Fruit fly (Drosophila melanogaster) whole organism, embryonic: Measurements from ENCODE around the gene Kmn1.

ENCODE experiments used
- Bteb2 ChIP-seq: fragments of 200-800 bp; sonication (Bioruptor generic); optimal IDR thresholded peaks from 2 replicates; lab custom pipeline; 2016; ENCODE audit warnings: missing biosample characterization, missing genetic modification characterization
- CG1024 ChIP-seq: fragments of 200-800 bp; sonication (Bioruptor generic); IDR thresholded peaks from 2 replicates; pipeline ENCODE4 v1.3.6; 2022; ENCODE audit warnings: missing biosample characterization, missing genetic modification characterization
- CG10543 ChIP-seq: fragments of 200-800 bp; sonication (Bioruptor generic); optimal IDR thresholded peaks from 3 replicates; lab custom pipeline; 2017; ENCODE audit warnings: missing biosample characterization, mild to moderate bottlenecking, missing genetic modification characterization, moderate library complexity
- CG11247 ChIP-seq: fragments of 200-800 bp; sonication (Bioruptor generic); IDR thresholded peaks from 2 replicates; pipeline ENCODE4 v1.3.6; 2022; ENCODE audit warnings: missing biosample characterization, missing genetic modification characterization
- CG13123 ChIP-seq: fragments of 200-800 bp; sonication (Bioruptor generic); optimal IDR thresholded peaks from 2 replicates; lab custom pipeline; 2016; ENCODE audit warnings: missing biosample characterization, missing genetic modification characterization
- CG15269 ChIP-seq: fragments of 200-800 bp; sonication (Bioruptor generic); optimal IDR thresholded peaks from 2 replicates; lab custom pipeline; 2018; ENCODE audit warnings: missing biosample characterization, mild to moderate bottlenecking, missing genetic modification characterization, moderate library complexity
- CG1792 ChIP-seq: fragments of 200-800 bp; sonication (Bioruptor generic); optimal IDR thresholded peaks from 2 replicates; lab custom pipeline; 2016; ENCODE audit warnings: missing biosample characterization, missing genetic modification characterization
- CG1832 ChIP-seq: fragments of 200-800 bp; sonication (Bioruptor generic); optimal IDR thresholded peaks from 2 replicates; lab custom pipeline; 2017; ENCODE audit warnings: missing biosample characterization, mild to moderate bottlenecking, missing genetic modification characterization, inconsistent platforms
- CG30020 ChIP-seq: fragments of 200-800 bp; optimal IDR thresholded peaks from 2 replicates; lab custom pipeline; 2019; ENCODE audit warnings: missing biosample characterization, mild to moderate bottlenecking, missing genetic modification characterization, moderate library complexity
- CG3407 ChIP-seq: fragments of 200-800 bp; sonication (Bioruptor generic); optimal IDR thresholded peaks from 2 replicates; lab custom pipeline; 2018; ENCODE audit warnings: missing biosample characterization, mild to moderate bottlenecking, missing genetic modification characterization
- CG4282 ChIP-seq: fragments of 200-800 bp; sonication (Bioruptor generic); optimal IDR thresholded peaks from 2 replicates; lab custom pipeline; 2016; ENCODE audit warnings: missing biosample characterization, missing genetic modification characterization
- CG4617 ChIP-seq: fragments of 200-800 bp; sonication (Bioruptor generic); optimal IDR thresholded peaks from 3 replicates; lab custom pipeline; 2016; ENCODE audit warnings: missing biosample characterization, missing genetic modification characterization, borderline replicate concordance
- CG6791 ChIP-seq: fragments of 200-800 bp; sonication (Bioruptor generic); IDR thresholded peaks from 3 replicates; pipeline ENCODE4 v1.3.6; 2022; ENCODE audit warnings: missing biosample characterization, missing genetic modification characterization; ENCODE audit not compliant: partially characterized antibody
- CG7839 ChIP-seq: fragments of 200-800 bp; sonication (Bioruptor generic); optimal IDR thresholded peaks from 3 replicates; lab custom pipeline; 2018; ENCODE audit warnings: missing biosample characterization, mild to moderate bottlenecking, missing genetic modification characterization, moderate library complexity
- CG9932 ChIP-seq: fragments of 200-800 bp; sonication (Bioruptor generic); IDR thresholded peaks from 2 replicates; pipeline ENCODE4 v1.3.6; 2022; ENCODE audit warnings: missing biosample characterization, missing genetic modification characterization
- CTCF ChIP-seq: fragments of 200-800 bp; sonication (Bioruptor generic); optimal IDR thresholded peaks from 2 replicates; lab custom pipeline; 2017; ENCODE audit warnings: missing biosample characterization, mild to moderate bottlenecking, missing genetic modification characterization, moderate library complexity
- CoRest ChIP-seq: fragments of 200-800 bp; sonication (Bioruptor generic); optimal IDR thresholded peaks from 3 replicates; lab custom pipeline; 2018; ENCODE audit warnings: missing biosample characterization, mild to moderate bottlenecking, missing genetic modification characterization, moderate library complexity
- D19B ChIP-seq: fragments of 200-800 bp; sonication (Bioruptor generic); optimal IDR thresholded peaks from 2 replicates; lab custom pipeline; 2017; ENCODE audit warnings: missing biosample characterization, mild to moderate bottlenecking, missing genetic modification characterization
- Dbx ChIP-seq: fragments of 200-800 bp; sonication (Bioruptor generic); IDR thresholded peaks from 3 replicates; pipeline ENCODE4 v1.3.6; 2022; ENCODE audit warnings: missing biosample characterization, missing genetic modification characterization
- Dip2 ChIP-seq: fragments of 200-800 bp; sonication (Bioruptor generic); IDR thresholded peaks from 2 replicates; pipeline ENCODE4 v1.3.6; 2022; ENCODE audit warnings: missing biosample characterization, missing genetic modification characterization
- Dp ChIP-seq: fragments of 200-800 bp; sonication (Bioruptor generic); optimal IDR thresholded peaks from 2 replicates; lab custom pipeline; 2018; ENCODE audit warnings: missing biosample characterization, mild to moderate bottlenecking, missing genetic modification characterization, moderate library complexity
- Elba2 ChIP-seq: fragments of 200-800 bp; sonication (Bioruptor generic); optimal IDR thresholded peaks from 3 replicates; lab custom pipeline; 2016; ENCODE audit warnings: missing biosample characterization, missing genetic modification characterization
- Ets97D ChIP-seq: fragments of 200-800 bp; sonication (Bioruptor generic); optimal IDR thresholded peaks from 3 replicates; lab custom pipeline; 2016; ENCODE audit warnings: missing biosample characterization, missing genetic modification characterization
- Fer3 ChIP-seq: fragments of 200-800 bp; sonication (Bioruptor generic); optimal IDR thresholded peaks from 2 replicates; lab custom pipeline; 2018; ENCODE audit warnings: missing biosample characterization, mild to moderate bottlenecking, missing genetic modification characterization, moderate library complexity
- H15 ChIP-seq: fragments of 200-800 bp; sonication (Bioruptor generic); IDR thresholded peaks from 3 replicates; pipeline ENCODE4 v1.3.6; 2022; ENCODE audit warnings: missing biosample characterization, missing genetic modification characterization
- HmgZ ChIP-seq: fragments of 200-800 bp; sonication (Bioruptor generic); optimal IDR thresholded peaks from 2 replicates; lab custom pipeline; 2018; ENCODE audit warnings: missing biosample characterization, mild to moderate bottlenecking, missing genetic modification characterization
- Lim3 ChIP-seq: fragments of 200-800 bp; sonication (Bioruptor generic); IDR thresholded peaks from 2 replicates; pipeline ENCODE4 v1.3.6; 2022; ENCODE audit warnings: missing biosample characterization, missing genetic modification characterization
- MESR4 ChIP-seq: fragments of 200-800 bp; sonication (Bioruptor generic); optimal IDR thresholded peaks from 2 replicates; lab custom pipeline; 2018; ENCODE audit warnings: missing biosample characterization, mild to moderate bottlenecking, missing genetic modification characterization, moderate library complexity
- Neu2 ChIP-seq: fragments of 200-800 bp; sonication (Bioruptor generic); optimal IDR thresholded peaks from 3 replicates; lab custom pipeline; 2016; ENCODE audit warnings: missing biosample characterization, missing genetic modification characterization, borderline replicate concordance
- Optix ChIP-seq: fragments of 200-800 bp; sonication (Bioruptor generic); IDR thresholded peaks from 3 replicates; pipeline ENCODE4 v1.3.6; 2022; ENCODE audit warnings: missing biosample characterization, missing genetic modification characterization
- PHDP ChIP-seq: fragments of 200-800 bp; sonication (Bioruptor generic); optimal IDR thresholded peaks from 3 replicates; lab custom pipeline; 2018; ENCODE audit warnings: missing biosample characterization, mild to moderate bottlenecking, missing genetic modification characterization, moderate library complexity
- Ptx1 ChIP-seq: fragments of 200-800 bp; sonication (Bioruptor generic); IDR thresholded peaks from 2 replicates; pipeline ENCODE4 v1.3.6; 2022; ENCODE audit warnings: missing biosample characterization, missing genetic modification characterization
- Rfx ChIP-seq: fragments of 200-800 bp; sonication (Bioruptor generic); IDR thresholded peaks from 2 replicates; pipeline ENCODE4 v1.3.6; 2022; ENCODE audit warnings: missing biosample characterization, missing genetic modification characterization
- Sin3A ChIP-seq: fragments of >200 bp; optimal IDR thresholded peaks from 2 replicates; lab custom pipeline; 2018
- Ssrp ChIP-seq: fragments of 200-800 bp; sonication (Bioruptor generic); optimal IDR thresholded peaks from 2 replicates; lab custom pipeline; 2018; ENCODE audit warnings: missing biosample characterization, mild to moderate bottlenecking, missing genetic modification characterization, moderate library complexity
- TFAM ChIP-seq: fragments of 200-800 bp; sonication (Bioruptor generic); optimal IDR thresholded peaks from 2 replicates; lab custom pipeline; 2017; ENCODE audit warnings: missing biosample characterization, missing genetic modification characterization, inconsistent platforms
- bbx ChIP-seq: fragments of 200-800 bp; sonication (Bioruptor generic); IDR thresholded peaks from 2 replicates; pipeline ENCODE4 v1.3.6; 2022; ENCODE audit warnings: missing biosample characterization, missing genetic modification characterization; ENCODE audit not compliant: partially characterized antibody
- bigmax ChIP-seq: fragments of 200-800 bp; sonication (Bioruptor generic); optimal IDR thresholded peaks from 2 replicates; lab custom pipeline; 2018; ENCODE audit warnings: missing biosample characterization, mild to moderate bottlenecking, missing genetic modification characterization
- cg ChIP-seq: fragments of 200-800 bp; sonication (Bioruptor generic); optimal IDR thresholded peaks from 3 replicates; lab custom pipeline; 2019; ENCODE audit warnings: missing biosample characterization, mild to moderate bottlenecking, missing genetic modification characterization, moderate library complexity
- exex ChIP-seq: fragments of 200-800 bp; sonication (Bioruptor generic); optimal IDR thresholded peaks from 4 replicates; lab custom pipeline; 2018; ENCODE audit warnings: missing biosample characterization, mild to moderate bottlenecking, missing genetic modification characterization, moderate library complexity
- gem ChIP-seq: fragments of 200-800 bp; sonication (Bioruptor generic); optimal IDR thresholded peaks from 2 replicates; lab custom pipeline; 2019; ENCODE audit warnings: missing biosample characterization, mild to moderate bottlenecking, missing genetic modification characterization, moderate library complexity
- gsb-n ChIP-seq: fragments of 200-800 bp; sonication (Bioruptor generic); optimal IDR thresholded peaks from 3 replicates; lab custom pipeline; 2018; ENCODE audit warnings: missing biosample characterization, mild to moderate bottlenecking, missing genetic modification characterization
- hbn ChIP-seq: fragments of 200-800 bp; sonication (Bioruptor generic); IDR thresholded peaks from 2 replicates; pipeline ENCODE4 v1.3.6; 2022; ENCODE audit warnings: missing biosample characterization, missing genetic modification characterization; ENCODE audit not compliant: partially characterized antibody
- hth ChIP-seq: fragments of >200 bp; optimal IDR thresholded peaks from 2 replicates; lab custom pipeline; 2017; ENCODE audit warnings: inconsistent platforms
- jigr1 ChIP-seq: fragments of 200-800 bp; sonication (Bioruptor generic); IDR thresholded peaks from 3 replicates; pipeline ENCODE4 v1.3.6; 2022; ENCODE audit warnings: missing biosample characterization, missing genetic modification characterization
- nmo ChIP-seq: fragments of 200-800 bp; sonication (Bioruptor generic); optimal IDR thresholded peaks from 2 replicates; lab custom pipeline; 2018; ENCODE audit warnings: missing biosample characterization, mild to moderate bottlenecking, missing genetic modification characterization, moderate library complexity
- odd ChIP-seq: fragments of 200-800 bp; sonication (Bioruptor generic); optimal IDR thresholded peaks from 2 replicates; lab custom pipeline; 2017; ENCODE audit warnings: missing biosample characterization, mild to moderate bottlenecking, missing genetic modification characterization
- onecut ChIP-seq: fragments of 200-800 bp; sonication (Bioruptor generic); IDR thresholded peaks from 2 replicates; pipeline ENCODE4 v1.3.6; 2022; ENCODE audit warnings: missing biosample characterization, missing genetic modification characterization
- org-1 ChIP-seq: fragments of 200-800 bp; sonication (Bioruptor generic); optimal IDR thresholded peaks from 2 replicates; lab custom pipeline; 2017; ENCODE audit warnings: missing biosample characterization, missing genetic modification characterization
- row ChIP-seq: fragments of 200-800 bp; sonication (Bioruptor generic); IDR thresholded peaks from 3 replicates; pipeline ENCODE4 v1.3.6; 2022; ENCODE audit warnings: missing biosample characterization, missing genetic modification characterization
- sd ChIP-seq: fragments of 200-800 bp; sonication (Bioruptor generic); optimal IDR thresholded peaks from 3 replicates; lab custom pipeline; 2018; ENCODE audit warnings: missing biosample characterization, mild to moderate bottlenecking, missing genetic modification characterization, moderate library complexity
- usp ChIP-seq: fragments of >200 bp; optimal IDR thresholded peaks from 2 replicates; lab custom pipeline; 2017; ENCODE audit warnings: missing biosample characterization, missing genetic modification characterization
- vfl ChIP-seq: fragments of 200-800 bp; sonication (Bioruptor generic); optimal IDR thresholded peaks from 2 replicates; lab custom pipeline; 2016; ENCODE audit warnings: missing biosample characterization, missing genetic modification characterization

Kmn1 gene

dm6 chrX:11578841-11579240 lies 6.6 kb upstream of the Kmn1 start (continued):
- TF ChIP-seq CG1792 (GFP tag; lab: Kevin White, UChicago) = no peak
- TF ChIP-seq CG7839 (tag; lab: Kevin White, UChicago) = no peak
- TF ChIP-seq Lim3 (GFP tag; lab: Robert Waterston, UW) = no peak
- no peak for TF ChIP-seq Dbx (GFP tag; lab: Robert Waterston, UW)
- TF ChIP-seq row (GFP tag; lab: Robert Waterston, UW) = peak; percentile 47; the same call in 2 of the 3 replicates
- no peak for TF ChIP-seq Elba2 (GFP tag; lab: Kevin White, UChicago)
- TF ChIP-seq Rfx = no peak
- no peak for TF ChIP-seq gem
- no peak for TF ChIP-seq CG9932 (GFP tag; lab: Robert Waterston, UW)
- TF ChIP-seq Sin3A (lab: Kevin White, UChicago) = no peak
- no peak for TF ChIP-seq jigr1
- TF ChIP-seq Bteb2 (GFP tag; lab: Kevin White, UChicago) = no peak
- peak; percentile 42 for TF ChIP-seq nmo (GFP tag; lab: Kevin White, UChicago)
- TF ChIP-seq CG10543 = no peak
- no peak for TF ChIP-seq cg
- TF ChIP-seq CoRest (tag; lab: Kevin White, UChicago) = peak; percentile 17
- TF ChIP-seq Ptx1 (GFP tag; lab: Robert Waterston, UW) = no peak
- no peak for TF ChIP-seq H15 (GFP tag; lab: Robert Waterston, UW)
- no peak for TF ChIP-seq vfl (GFP tag; lab: Kevin White, UChicago)
- TF ChIP-seq hbn (GFP tag; lab: Robert Waterston, UW) = peak; percentile 60
- TF ChIP-seq CG13123 (GFP tag; lab: Kevin White, UChicago) = no peak
- peak; percentile 43 for TF ChIP-seq Dp (GFP tag; lab: Kevin White, UChicago)
- TF ChIP-seq CG3407 (GFP tag; lab: Kevin White, UChicago) = no peak
- peak; percentile 7 for TF ChIP-seq CTCF
- peak; percentile 68 for TF ChIP-seq Ets97D
- TF ChIP-seq TFAM (GFP tag; lab: Kevin White, UChicago) = no peak
- TF ChIP-seq Optix (GFP tag; lab: Robert Waterston, UW) = no peak
- no peak for TF ChIP-seq CG4282
- TF ChIP-seq Dip2 (GFP tag; lab: Robert Waterston, UW) = no peak
- peak; percentile 96 for TF ChIP-seq sd
- no peak for TF ChIP-seq Neu2 (GFP tag; lab: Kevin White, UChicago)
- TF ChIP-seq CG4617 (GFP tag; lab: Kevin White, UChicago) = no peak
- peak; percentile 45 for TF ChIP-seq MESR4
- TF ChIP-seq usp (GFP tag; lab: Kevin White, UChicago) = no peak
- TF ChIP-seq bigmax (GFP tag; lab: Kevin White, UChicago) = no peak
- no peak for TF ChIP-seq CG15269 (tag; lab: Kevin White, UChicago)
- no peak for TF ChIP-seq odd
- no peak for TF ChIP-seq onecut (GFP tag; lab: Robert Waterston, UW)
- TF ChIP-seq hth = no peak
- TF ChIP-seq Ssrp (tag; lab: Kevin White, UChicago) = no peak
- TF ChIP-seq CG30020 (tag; lab: Kevin White, UChicago) = no peak
- no peak for TF ChIP-seq CG1832
- no peak for TF ChIP-seq PHDP (tag; lab: Kevin White, UChicago)
- TF ChIP-seq org-1 (GFP tag; lab: Kevin White, UChicago) = no peak
- no peak for TF ChIP-seq gsb-n (tag; lab: Kevin White, UChicago)
- no peak for TF ChIP-seq CG11247 (GFP tag; lab: Robert Waterston, UW)
- no peak for TF ChIP-seq Fer3 (tag; lab: Kevin White, UChicago)
- TF ChIP-seq D19B (GFP tag; lab: Kevin White, UChicago) = no peak
- no peak for TF ChIP-seq HmgZ (tag; lab: Kevin White, UChicago)
- no peak for TF ChIP-seq exex (tag; lab: Kevin White, UChicago)
- peak; percentile 69 for TF ChIP-seq CG6791 (GFP tag; lab: Robert Waterston, UW)
- no peak for TF ChIP-seq CG1024
- TF ChIP-seq bbx = peak; percentile 34; the same call in 1 of the 2 replicates
